Worm (Caenorhabditis elegans) whole organism, L2 larva: Measurements from ENCODE around the gene pigt-1.

Source experiments
- C34F6.9 ChIP-seq: fragments of 150-350 bp; optimal IDR thresholded peaks from 2 replicates; lab custom pipeline; 2014; ENCODE audit warnings: missing biosample characterization, missing genetic modification characterization
- F13H6.1 ChIP-seq: sonication (generic microtip); optimal IDR thresholded peaks from 2 replicates; lab custom pipeline; 2016; ENCODE audit warnings: missing genetic modification characterization, missing compliant biosample characterization
- R02D3.7 ChIP-seq: fragments of 150-350 bp; optimal IDR thresholded peaks from 2 replicates; lab custom pipeline; 2014; ENCODE audit warnings: missing biosample characterization, missing genetic modification characterization
- Y55F3AM.14 ChIP-seq: fragments of 200-800 bp; sonication (Bioruptor generic); optimal IDR thresholded peaks from 2 replicates; lab custom pipeline; 2018; ENCODE audit warnings: mild to moderate bottlenecking, missing genetic modification characterization, missing compliant biosample characterization
- ZK546.5 ChIP-seq: sonication (generic microtip); optimal IDR thresholded peaks from 2 replicates; lab custom pipeline; 2017; ENCODE audit warnings: missing biosample characterization, missing genetic modification characterization
- alr-1 ChIP-seq: fragments of 150-350 bp; optimal IDR thresholded peaks from 2 replicates; lab custom pipeline; 2014; ENCODE audit warnings: missing biosample characterization, missing genetic modification characterization
- aly-2 ChIP-seq: fragments of 150-350 bp; optimal IDR thresholded peaks from 2 replicates; lab custom pipeline; 2014; ENCODE audit warnings: missing biosample characterization, missing genetic modification characterization
- ama-1 ChIP-seq: fragments of 150-350 bp; optimal IDR thresholded peaks from 2 replicates; lab custom pipeline; 2018; ENCODE audit warnings: inconsistent platforms
- blmp-1 ChIP-seq: sonication (generic microtip); optimal IDR thresholded peaks from 2 replicates; lab custom pipeline; 2017; ENCODE audit warnings: missing genetic modification characterization, mild to moderate bottlenecking, missing compliant biosample characterization, antibody characterized with exemption, moderate library complexity; ENCODE audit not compliant: insufficient read depth
- ceh-16 ChIP-seq: fragments of 150-350 bp; optimal IDR thresholded peaks from 2 replicates; lab custom pipeline; 2014; ENCODE audit warnings: missing biosample characterization, missing genetic modification characterization
- ceh-82 ChIP-seq: fragments of 150-350 bp; optimal IDR thresholded peaks from 2 replicates; lab custom pipeline; 2014; ENCODE audit warnings: missing biosample characterization, missing genetic modification characterization
- crh-2 ChIP-seq: sonication (generic microtip); optimal IDR thresholded peaks from 2 replicates; lab custom pipeline; 2017; ENCODE audit warnings: missing biosample characterization, missing genetic modification characterization
- dmd-4 ChIP-seq: sonication (generic microtip); optimal IDR thresholded peaks from 2 replicates; lab custom pipeline; 2017; ENCODE audit warnings: missing biosample characterization, missing genetic modification characterization
- egl-27 ChIP-seq: sonication (generic microtip); optimal IDR thresholded peaks from 3 replicates; lab custom pipeline; 2017; ENCODE audit warnings: missing biosample characterization, missing genetic modification reagents, missing genetic modification characterization
- elt-1 ChIP-seq: fragments of 150-350 bp; optimal IDR thresholded peaks from 2 replicates; lab custom pipeline; 2014; ENCODE audit warnings: missing biosample characterization, missing genetic modification characterization
- elt-3 ChIP-seq: sonication (generic microtip); optimal IDR thresholded peaks from 2 replicates; lab custom pipeline; 2017; ENCODE audit warnings: missing biosample characterization, missing genetic modification characterization
- fos-1 ChIP-seq: fragments of 150-350 bp; optimal IDR thresholded peaks from 2 replicates; lab custom pipeline; 2014; ENCODE audit warnings: missing biosample characterization, missing genetic modification characterization
- gmeb-1 ChIP-seq: fragments of 150-350 bp; optimal IDR thresholded peaks from 2 replicates; lab custom pipeline; 2014; ENCODE audit warnings: missing biosample characterization, missing genetic modification characterization
- lin-11 ChIP-seq: fragments of 150-350 bp; sonication (generic microtip); optimal IDR thresholded peaks from 2 replicates; lab custom pipeline; 2014; ENCODE audit warnings: missing biosample characterization, missing genetic modification characterization, inconsistent platforms, mixed read lengths
- lin-13 ChIP-seq: fragments of 150-350 bp; optimal IDR thresholded peaks from 2 replicates; lab custom pipeline; 2014; ENCODE audit warnings: missing biosample characterization, missing genetic modification reagents, missing genetic modification characterization
- lin-39 ChIP-seq: fragments of 150-350 bp; optimal IDR thresholded peaks from 2 replicates; lab custom pipeline; 2014; ENCODE audit warnings: missing biosample characterization, missing genetic modification reagents, missing genetic modification characterization
- lsy-2 ChIP-seq, 2 experiments: fragments of 150-350 bp in 1 of 2; sonication (generic microtip) in 1 of 2; optimal IDR thresholded peaks; 2 replicates each; lab custom pipeline; 2014 to 2017; ENCODE audit warnings: missing biosample characterization in 2 of 2, missing genetic modification characterization in 2 of 2
- mab-5 ChIP-seq: fragments of 150-350 bp; optimal IDR thresholded peaks from 2 replicates; lab custom pipeline; 2014; ENCODE audit warnings: missing biosample characterization, missing genetic modification characterization
- mbf-1 ChIP-seq: sonication (generic microtip); optimal IDR thresholded peaks from 2 replicates; lab custom pipeline; 2017; ENCODE audit warnings: missing biosample characterization, missing genetic modification characterization
- mdl-1 ChIP-seq, 2 experiments: fragments of 150-350 bp in 1 of 2; sonication (generic microtip) in 1 of 2; optimal IDR thresholded peaks; 2 replicates each; lab custom pipeline; 2017; ENCODE audit warnings: missing biosample characterization in 2 of 2, missing genetic modification characterization in 2 of 2
- nhr-10 ChIP-seq: sonication (generic microtip); optimal IDR thresholded peaks from 2 replicates; lab custom pipeline; 2017; ENCODE audit warnings: missing biosample characterization, missing genetic modification characterization
- nhr-11 ChIP-seq: fragments of 150-350 bp; optimal IDR thresholded peaks from 2 replicates; lab custom pipeline; 2014; ENCODE audit warnings: missing biosample characterization, missing genetic modification characterization
- nhr-12 ChIP-seq: fragments of 150-350 bp; optimal IDR thresholded peaks from 2 replicates; lab custom pipeline; 2014; ENCODE audit warnings: missing biosample characterization, missing genetic modification characterization
- nhr-129 ChIP-seq: fragments of 150-350 bp; optimal IDR thresholded peaks from 2 replicates; lab custom pipeline; 2014; ENCODE audit warnings: missing biosample characterization, missing genetic modification characterization
- nhr-21 ChIP-seq: fragments of 150-350 bp; optimal IDR thresholded peaks from 2 replicates; lab custom pipeline; 2014; ENCODE audit warnings: missing biosample characterization, missing genetic modification characterization
- nhr-23 ChIP-seq: fragments of 150-350 bp; optimal IDR thresholded peaks from 2 replicates; lab custom pipeline; 2014; ENCODE audit warnings: missing biosample characterization, missing genetic modification reagents, missing genetic modification characterization
- nhr-237 ChIP-seq: fragments of 150-350 bp; optimal IDR thresholded peaks from 2 replicates; lab custom pipeline; 2014; ENCODE audit warnings: missing biosample characterization, missing genetic modification characterization
- nhr-25 ChIP-seq: fragments of 150-350 bp; sonication (generic microtip); optimal IDR thresholded peaks from 3 replicates; lab custom pipeline; 2014; ENCODE audit warnings: missing biosample characterization, missing genetic modification characterization
- nhr-6 ChIP-seq: fragments of 150-350 bp; optimal IDR thresholded peaks from 2 replicates; lab custom pipeline; 2014; ENCODE audit warnings: missing biosample characterization, missing genetic modification characterization
- peb-1 ChIP-seq: fragments of 150-350 bp; optimal IDR thresholded peaks from 2 replicates; lab custom pipeline; 2014; ENCODE audit warnings: missing biosample characterization, missing genetic modification characterization
- skn-1 ChIP-seq: sonication (generic microtip); optimal IDR thresholded peaks from 2 replicates; lab custom pipeline; 2017; ENCODE audit warnings: missing biosample characterization, missing genetic modification characterization
- sma-3 ChIP-seq: sonication (generic microtip); optimal IDR thresholded peaks from 2 replicates; lab custom pipeline; 2016; ENCODE audit warnings: missing genetic modification reagents, missing genetic modification characterization, missing compliant biosample characterization
- sma-9 ChIP-seq, 2 experiments: fragments of 150-350 bp in 1 of 2; sonication (generic microtip) in 1 of 2; optimal IDR thresholded peaks; 2 replicates each; lab custom pipeline; 2014 to 2016; ENCODE audit warnings: missing genetic modification characterization in 2 of 2, mild to moderate bottlenecking in 1 of 2, missing biosample characterization in 1 of 2, missing compliant biosample characterization in 1 of 2, missing genetic modification reagents in 1 of 2, moderate library complexity in 1 of 2
- snpc-4 ChIP-seq: fragments of 150-350 bp; optimal IDR thresholded peaks from 2 replicates; lab custom pipeline; 2014; ENCODE audit warnings: missing biosample characterization, missing genetic modification characterization
- unc-39 ChIP-seq: fragments of 150-350 bp; optimal IDR thresholded peaks from 2 replicates; lab custom pipeline; 2014; ENCODE audit warnings: missing biosample characterization, missing genetic modification characterization
- unc-55 ChIP-seq: fragments of 150-350 bp; sonication (generic microtip); optimal IDR thresholded peaks from 3 replicates; lab custom pipeline; 2014; ENCODE audit warnings: missing biosample characterization, missing genetic modification reagents, missing genetic modification characterization
- unc-62 ChIP-seq: fragments of 150-350 bp; optimal IDR thresholded peaks from 2 replicates; lab custom pipeline; 2014; ENCODE audit warnings: missing biosample characterization, missing genetic modification reagents, missing genetic modification characterization
- zag-1 ChIP-seq: fragments of 150-350 bp; optimal IDR thresholded peaks from 2 replicates; lab custom pipeline; 2014; ENCODE audit warnings: missing biosample characterization, missing genetic modification characterization
- ztf-1 ChIP-seq: fragments of 200-800 bp; sonication (Bioruptor generic); conservative IDR thresholded peaks from 2 replicates; pipeline ENCODE4 v1.3.6; 2022; ENCODE audit warnings: missing genetic modification characterization, missing compliant biosample characterization
- ztf-11 ChIP-seq: sonication (generic microtip); optimal IDR thresholded peaks from 2 replicates; lab custom pipeline; 2017; ENCODE audit warnings: missing biosample characterization, missing genetic modification characterization
- ztf-4 ChIP-seq: fragments of 150-350 bp; optimal IDR thresholded peaks from 2 replicates; lab custom pipeline; 2014; ENCODE audit warnings: missing biosample characterization, missing genetic modification characterization

The pigt-1 gene

ce11 chrV:10939990-10940570 is 18.5 kb downstream of the pigt-1 start:
- TF ChIP-seq unc-62 (GFP tag; lab: Kevin White, UChicago) (peak; percentile 24), nhr-21 (tag; lab: Kevin White, UChicago) (peak; percentile 68), ztf-4 (no peak), sma-9 (GFP tag; optimal IDR thresholded peaks at IDR 0.05; lab: Kevin White, UChicago) (peak; percentile 65), sma-9 (tag; optimal IDR thresholded peaks at IDR 0.05; lab: Kevin White, UChicago) (no peak)
- TF ChIP-seq, all 48 proteins: peak for 3

DNA sequence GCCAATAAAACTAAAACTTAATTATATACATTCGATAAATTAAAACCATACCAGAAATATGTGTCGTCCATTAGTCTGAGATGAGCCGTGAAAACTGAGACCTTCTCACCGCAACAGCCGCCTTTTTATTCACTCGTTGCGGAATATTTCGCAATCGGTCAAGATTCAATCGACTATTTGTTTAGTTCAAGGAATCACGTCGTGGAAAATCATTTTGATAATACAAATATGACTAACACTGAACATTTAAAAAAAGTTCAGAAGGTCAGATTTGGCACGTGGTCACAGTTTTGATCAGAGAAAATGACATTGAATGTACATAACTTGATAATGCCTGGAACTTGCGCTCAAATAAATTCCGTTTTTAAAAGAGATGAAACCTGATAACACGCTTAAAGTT is 19.9 kb downstream of the pigt-1 start, which contains the start of gene F17C11.11:
Gene F17C11.11 (minus strand): TSS at position 79 of the 400 bp plus-strand sequence.
- no peak for TF ChIP-seq unc-62 (GFP tag; lab: Kevin White, UChicago)
- no peak for TF ChIP-seq ztf-4
- TF ChIP-seq skn-1 = no peak
- TF ChIP-seq nhr-129 (tag; lab: Kevin White, UChicago) = peak; percentile 99
- no peak for TF ChIP-seq lsy-2 (tag; optimal IDR thresholded peaks at IDR 0.05; lab: Kevin White, UChicago)
- TF ChIP-seq ama-1 (lab: Kevin White, UChicago) = no peak
- TF ChIP-seq fos-1 (tag; lab: Kevin White, UChicago) = peak; percentile 58
- peak; percentile 23 for TF ChIP-seq gmeb-1 (tag; lab: Kevin White, UChicago)
- no peak for TF ChIP-seq R02D3.7
- TF ChIP-seq crh-2 = peak; percentile 47
- TF ChIP-seq F13H6.1 (tag; lab: Kevin White, UChicago) = peak; percentile 26
- peak; percentile 20 for TF ChIP-seq nhr-21 (tag; lab: Kevin White, UChicago)
- TF ChIP-seq C34F6.9 (tag; lab: Kevin White, UChicago) = peak; percentile 28
- peak; percentile 68 for TF ChIP-seq sma-9 (GFP tag; optimal IDR thresholded peaks at IDR 0.05; lab: Kevin White, UChicago)
- no peak for TF ChIP-seq sma-9 (tag; optimal IDR thresholded peaks at IDR 0.05; lab: Kevin White, UChicago)
- TF ChIP-seq nhr-237 (tag; lab: Kevin White, UChicago) = no peak

ce11 chrV:10937294-10937693 is 21.3 kb downstream of the pigt-1 start:
- TF ChIP-seq nhr-11 (tag; lab: Kevin White, UChicago) (no peak), unc-55 (GFP tag; lab: Kevin White, UChicago) (no peak), ztf-4 (peak; percentile 61), lin-39 (tag; lab: Kevin White, UChicago) (no peak), nhr-10 (tag; lab: Kevin White, UChicago) (no peak), C34F6.9 (tag; lab: Kevin White, UChicago) (peak; percentile 69), nhr-21 (tag; lab: Kevin White, UChicago) (peak; percentile 87), nhr-6 (tag; lab: Kevin White, UChicago) (no peak), sma-9 (GFP tag; optimal IDR thresholded peaks at IDR 0.05; lab: Kevin White, UChicago) (peak; percentile 84), sma-9 (tag; optimal IDR thresholded peaks at IDR 0.05; lab: Kevin White, UChicago) (no peak), ztf-11 (tag; lab: Kevin White, UChicago) (no peak), crh-2 (peak; percentile 52), lsy-2 (tag; optimal IDR thresholded peaks at IDR 0.05; lab: Kevin White, UChicago) (peak in 1 of 2 experiments; percentile 71), mdl-1 (tag; optimal IDR thresholded peaks at IDR 0.05; lab: Kevin White, UChicago) (no peak), mbf-1 (no peak), elt-1 (tag; lab: Kevin White, UChicago) (no peak), lin-13 (GFP tag; lab: Kevin White, UChicago) (no peak), dmd-4 (no peak), nhr-25 (tag; lab: Kevin White, UChicago) (peak; percentile 1), lin-11 (tag; lab: Kevin White, UChicago) (no peak), alr-1 (tag; lab: Kevin White, UChicago) (no peak), snpc-4 (tag; lab: Kevin White, UChicago) (no peak), ZK546.5 (tag; lab: Kevin White, UChicago) (no peak), fos-1 (tag; lab: Kevin White, UChicago) (peak; percentile 13), nhr-12 (tag; lab: Kevin White, UChicago) (no peak), sma-3 (GFP tag; lab: Kevin White, UChicago) (no peak), nhr-129 (tag; lab: Kevin White, UChicago) (peak; percentile 94), elt-3 (tag; lab: Kevin White, UChicago) (no peak), egl-27 (no peak), R02D3.7 (no peak), unc-39 (no peak), unc-62 (GFP tag; lab: Kevin White, UChicago) (no peak), Y55F3AM.14 (no peak), mab-5 (no peak), nhr-23 (tag; lab: Kevin White, UChicago) (no peak), ztf-1 (no peak), aly-2 (tag; lab: Kevin White, UChicago) (no peak), ceh-16 (no peak), zag-1 (no peak), blmp-1 (tag; lab: Kevin White, UChicago) (no peak), peb-1 (tag; lab: Kevin White, UChicago) (no peak), F13H6.1 (tag; lab: Kevin White, UChicago) (no peak), nhr-237 (tag; lab: Kevin White, UChicago) (no peak), ama-1 (lab: Kevin White, UChicago) (no peak), ceh-82 (no peak), skn-1 (peak; percentile 55)
